Worm (Caenorhabditis elegans) whole organism, mixed stage, embryonic: ENCODE data around the gene srv-21.

ENCODE experiments used
- blmp-1 ChIP-seq: fragments of 150-350 bp; optimal IDR thresholded peaks from 2 replicates; lab custom pipeline; 2014; ENCODE audit warnings: missing biosample characterization, missing genetic modification characterization
- cnd-1 ChIP-seq: fragments of 200-800 bp; sonication (Bioruptor generic); optimal IDR thresholded peaks from 2 replicates; lab custom pipeline; 2018; ENCODE audit warnings: mild to moderate bottlenecking, missing genetic modification characterization, missing compliant biosample characterization
- drap-1 ChIP-seq: fragments of 200-800 bp; sonication (Bioruptor generic); optimal IDR thresholded peaks from 3 replicates; lab custom pipeline; 2018; ENCODE audit warnings: mild to moderate bottlenecking, missing genetic modification characterization, missing compliant biosample characterization
- mab-5 ChIP-seq: fragments of 150-350 bp; optimal IDR thresholded peaks from 2 replicates; lab custom pipeline; 2014; ENCODE audit warnings: missing biosample characterization, missing genetic modification characterization
- mls-2 ChIP-seq: sonication (generic microtip); optimal IDR thresholded peaks from 2 replicates; lab custom pipeline; 2016; ENCODE audit warnings: mild to moderate bottlenecking, missing genetic modification characterization, moderate library complexity, missing compliant biosample characterization
- nhr-12 ChIP-seq: fragments of 150-350 bp; optimal IDR thresholded peaks from 2 replicates; lab custom pipeline; 2014; ENCODE audit warnings: missing biosample characterization, missing genetic modification characterization
- nhr-237 ChIP-seq: fragments of 150-350 bp; optimal IDR thresholded peaks from 2 replicates; lab custom pipeline; 2014; ENCODE audit warnings: missing biosample characterization, missing genetic modification characterization
- nhr-28 ChIP-seq: fragments of 150-350 bp; optimal IDR thresholded peaks from 2 replicates; lab custom pipeline; 2014; ENCODE audit warnings: missing biosample characterization, missing genetic modification characterization
- nhr-76 ChIP-seq: sonication (generic microtip); optimal IDR thresholded peaks from 2 replicates; lab custom pipeline; 2017; ENCODE audit warnings: missing biosample characterization, missing genetic modification characterization
- pha-4 ChIP-seq: fragments of 150-350 bp; optimal IDR thresholded peaks from 2 replicates; lab custom pipeline; 2018; ENCODE audit warnings: missing biosample characterization, missing genetic modification reagents, missing genetic modification characterization
- snpc-4 ChIP-seq: fragments of 150-350 bp; optimal IDR thresholded peaks from 2 replicates; lab custom pipeline; 2014; ENCODE audit warnings: missing biosample characterization, missing genetic modification characterization
- unc-62 ChIP-seq: fragments of 150-350 bp; optimal IDR thresholded peaks from 2 replicates; lab custom pipeline; 2014; ENCODE audit warnings: missing biosample characterization, missing genetic modification reagents, missing genetic modification characterization
- zip-8 ChIP-seq: fragments of 150-350 bp; optimal IDR thresholded peaks from 2 replicates; lab custom pipeline; 2014; ENCODE audit warnings: missing biosample characterization, missing genetic modification characterization
- ztf-11 ChIP-seq: fragments of 150-350 bp; optimal IDR thresholded peaks from 2 replicates; lab custom pipeline; 2014; ENCODE audit warnings: missing biosample characterization, missing genetic modification characterization

DNA sequence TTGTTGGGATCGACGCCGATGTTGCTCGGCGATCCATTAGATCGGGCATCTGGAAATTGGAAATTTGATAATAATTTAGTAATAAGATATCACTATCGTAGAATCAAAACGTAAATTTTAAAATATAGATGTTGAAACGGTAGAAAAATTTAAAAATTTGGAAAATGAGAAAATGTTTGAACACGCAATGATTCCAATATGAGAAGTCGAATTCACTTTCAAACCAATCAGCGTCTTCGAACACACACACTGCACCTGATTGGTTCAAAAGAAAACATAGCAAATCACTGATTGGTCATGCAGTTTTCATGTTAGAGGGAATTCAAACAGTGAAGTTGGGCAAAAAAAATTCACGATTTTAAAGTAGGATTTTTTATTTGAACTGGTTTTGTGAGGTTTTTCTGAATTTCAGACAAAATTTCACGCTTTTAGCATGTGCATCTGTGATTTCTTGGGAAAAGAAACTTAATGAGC is 26.2 kb upstream of the srv-21 start, which contains the start of gene H04M03.12:
- TF ChIP-seq nhr-12 (tag; lab: Kevin White, UChicago) (no peak), nhr-76 (tag; lab: Kevin White, UChicago) (no peak), snpc-4 (tag; lab: Kevin White, UChicago) (no peak), mls-2 (no peak), unc-62 (GFP tag; lab: Kevin White, UChicago) (no peak), pha-4 (tag; lab: Kevin White, UChicago) (no peak), drap-1 (GFP tag; lab: Kevin White, UChicago) (no peak), ztf-11 (tag; lab: Kevin White, UChicago) (no peak), cnd-1 (no peak), blmp-1 (tag; lab: Kevin White, UChicago) (no peak), mab-5 (tag; lab: Kevin White, UChicago) (no peak), nhr-237 (no peak), nhr-28 (no peak), zip-8 (no peak)
